Worm (Caenorhabditis elegans) whole organism, early embryonic: ENCODE results near the gene srx-95.

Experiments used
- aly-1 ChIP-seq: sonication (generic microtip); optimal IDR thresholded peaks from 2 replicates; lab custom pipeline; 2016; ENCODE audit warnings: missing genetic modification characterization, missing compliant biosample characterization
- ama-1 ChIP-seq: fragments of 150-350 bp; optimal IDR thresholded peaks from 2 replicates; lab custom pipeline; 2014
- ceh-36 ChIP-seq: sonication (generic microtip); optimal IDR thresholded peaks from 2 replicates; lab custom pipeline; 2016; ENCODE audit warnings: missing genetic modification characterization, inconsistent platforms, missing compliant biosample characterization
- hnd-1 ChIP-seq: sonication (generic microtip); optimal IDR thresholded peaks from 2 replicates; lab custom pipeline; 2016; ENCODE audit warnings: missing genetic modification characterization, missing compliant biosample characterization
- scrt-1 ChIP-seq: fragments of 200-800 bp; sonication (Bioruptor generic); IDR thresholded peaks from 2 replicates; pipeline ENCODE4 v1.3.6; 2022; ENCODE audit warnings: missing genetic modification characterization, missing compliant biosample characterization
- tbx-11 ChIP-seq: fragments of 200-800 bp; sonication (Bioruptor generic); IDR thresholded peaks from 2 replicates; pipeline ENCODE4 v1.3.6; 2022; ENCODE audit warnings: missing genetic modification characterization, missing compliant biosample characterization
- tbx-37 ChIP-seq: fragments of 200-800 bp; sonication (Bioruptor generic); conservative IDR thresholded peaks from 2 replicates; pipeline ENCODE4 v1.3.6; 2022; ENCODE audit warnings: missing genetic modification reagents, missing genetic modification characterization, missing compliant biosample characterization
- tra-4 ChIP-seq: sonication (generic microtip); optimal IDR thresholded peaks from 2 replicates; lab custom pipeline; 2017; ENCODE audit warnings: missing genetic modification characterization, missing compliant biosample characterization

- TF ChIP-seq ama-1 (lab: Kevin White, UChicago) (no peak), tra-4 (tag; lab: Kevin White, UChicago) (no peak), aly-1 (tag; lab: Kevin White, UChicago) (no peak), hnd-1 (tag; lab: Kevin White, UChicago) (no peak), tbx-37 (GFP tag; lab: Robert Waterston, UW) (no peak), tbx-11 (GFP tag; lab: Robert Waterston, UW) (no peak), scrt-1 (GFP tag; lab: Robert Waterston, UW) (no peak), ceh-36 (tag; lab: Kevin White, UChicago) (no peak)
Observed at ce11 chrII:6783377-6783829, 28.8 kb upstream of the srx-95 start, which contains the start of gene gldi-2.
